Worm (Caenorhabditis elegans) whole organism, early embryonic: ENCODE data around the gene Y53G8AR.9.
"Not testable (repeated sequence)": the region's sequence is repeated elsewhere in the genome, so short reads cannot be mapped to it uniquely, and the experiment has no call there.

Experiments used
- B0310.2 ChIP-seq: sonication (generic microtip); optimal IDR thresholded peaks from 2 replicates; lab custom pipeline; 2016; ENCODE audit warnings: mild to moderate bottlenecking, missing genetic modification characterization, missing compliant biosample characterization
- F13C5.2 ChIP-seq: sonication (generic microtip); optimal IDR thresholded peaks from 2 replicates; lab custom pipeline; 2017; ENCODE audit warnings: mild to moderate bottlenecking, missing genetic modification characterization, inconsistent platforms, missing compliant biosample characterization
- aly-1 ChIP-seq: sonication (generic microtip); optimal IDR thresholded peaks from 2 replicates; lab custom pipeline; 2016; ENCODE audit warnings: missing genetic modification characterization, missing compliant biosample characterization
- ama-1 ChIP-seq: fragments of 150-350 bp; optimal IDR thresholded peaks from 2 replicates; lab custom pipeline; 2014
- ceh-13 ChIP-seq: fragments of 200-800 bp; sonication (Bioruptor generic); optimal IDR thresholded peaks from 2 replicates; lab custom pipeline; 2018; ENCODE audit warnings: mild to moderate bottlenecking, missing genetic modification characterization, missing compliant biosample characterization
- ceh-36 ChIP-seq: sonication (generic microtip); optimal IDR thresholded peaks from 2 replicates; lab custom pipeline; 2016; ENCODE audit warnings: missing genetic modification characterization, inconsistent platforms, missing compliant biosample characterization
- ets-7 ChIP-seq: sonication (generic microtip); optimal IDR thresholded peaks from 2 replicates; lab custom pipeline; 2016; ENCODE audit warnings: missing genotype, missing genetic modification characterization, missing compliant biosample characterization
- flt-1 ChIP-seq: fragments of 200-800 bp; sonication (Bioruptor generic); IDR thresholded peaks from 2 replicates; pipeline ENCODE4 v1.3.6; 2022; ENCODE audit warnings: missing genetic modification characterization, missing compliant biosample characterization
- hmbx-1 ChIP-seq: sonication (generic microtip); optimal IDR thresholded peaks from 2 replicates; lab custom pipeline; 2016; ENCODE audit warnings: mild to moderate bottlenecking, missing genetic modification characterization, missing compliant biosample characterization
- hmg-4 ChIP-seq: fragments of 200-800 bp; sonication (Bioruptor generic); optimal IDR thresholded peaks from 2 replicates; lab custom pipeline; 2018; ENCODE audit warnings: mild to moderate bottlenecking, missing genetic modification characterization, missing compliant biosample characterization
- hnd-1 ChIP-seq: sonication (generic microtip); optimal IDR thresholded peaks from 2 replicates; lab custom pipeline; 2016; ENCODE audit warnings: missing genetic modification characterization, missing compliant biosample characterization
- pes-1 ChIP-seq: fragments of 200-800 bp; sonication (Bioruptor generic); IDR thresholded peaks from 2 replicates; pipeline ENCODE4 v1.3.6; 2022; ENCODE audit warnings: missing genetic modification reagents, missing genetic modification characterization, missing compliant biosample characterization
- scrt-1 ChIP-seq: fragments of 200-800 bp; sonication (Bioruptor generic); IDR thresholded peaks from 2 replicates; pipeline ENCODE4 v1.3.6; 2022; ENCODE audit warnings: missing genetic modification characterization, missing compliant biosample characterization
- sea-1 ChIP-seq: fragments of 200-800 bp; sonication (Bioruptor generic); conservative IDR thresholded peaks from 2 replicates; pipeline ENCODE4 v1.3.6; 2022; ENCODE audit warnings: missing genetic modification characterization, missing compliant biosample characterization
- tbx-11 ChIP-seq: fragments of 200-800 bp; sonication (Bioruptor generic); IDR thresholded peaks from 2 replicates; pipeline ENCODE4 v1.3.6; 2022; ENCODE audit warnings: missing genetic modification characterization, missing compliant biosample characterization
- tbx-37 ChIP-seq: fragments of 200-800 bp; sonication (Bioruptor generic); conservative IDR thresholded peaks from 2 replicates; pipeline ENCODE4 v1.3.6; 2022; ENCODE audit warnings: missing genetic modification reagents, missing genetic modification characterization, missing compliant biosample characterization
- tra-4 ChIP-seq: sonication (generic microtip); optimal IDR thresholded peaks from 2 replicates; lab custom pipeline; 2017; ENCODE audit warnings: missing genetic modification characterization, missing compliant biosample characterization

The Y53G8AR.9 gene

DNA sequence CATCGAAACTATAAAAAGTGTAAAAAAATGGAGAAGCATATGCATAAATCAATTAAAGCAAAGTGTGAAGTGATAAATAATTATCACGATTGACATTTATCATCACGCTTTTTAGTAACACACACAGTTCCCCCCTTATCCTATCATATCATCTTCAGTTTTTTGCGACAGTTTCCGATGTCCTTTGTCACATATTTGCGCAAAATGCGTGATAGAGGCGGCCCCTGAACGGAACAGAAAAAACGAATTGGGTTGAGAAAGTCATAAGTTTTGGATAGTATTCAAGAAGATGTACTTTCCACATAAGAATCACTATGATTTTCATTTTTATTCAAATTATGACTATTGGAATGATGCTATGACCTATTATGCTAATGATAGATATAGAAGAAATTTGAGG is 28.0 kb upstream of the Y53G8AR.9 start:
- TF ChIP-seq hmg-4, result no peak
- TF ChIP-seq ceh-36 (tag; lab: Kevin White, UChicago), result no peak
- no peak for TF ChIP-seq flt-1
- TF ChIP-seq B0310.2, result no peak
- no peak for TF ChIP-seq tbx-37
- TF ChIP-seq F13C5.2, result no peak
- TF ChIP-seq hmbx-1, result no peak
- no peak for TF ChIP-seq ets-7
- TF ChIP-seq sea-1, result no peak
- TF ChIP-seq pes-1 (GFP tag; lab: Robert Waterston, UW), result no peak
- no peak for TF ChIP-seq aly-1 (tag; lab: Kevin White, UChicago)
- TF ChIP-seq hnd-1 (tag; lab: Kevin White, UChicago), result no peak
- no peak for TF ChIP-seq ceh-13 (GFP tag; lab: Kevin White, UChicago)
- TF ChIP-seq tbx-11, result no peak

DNA sequence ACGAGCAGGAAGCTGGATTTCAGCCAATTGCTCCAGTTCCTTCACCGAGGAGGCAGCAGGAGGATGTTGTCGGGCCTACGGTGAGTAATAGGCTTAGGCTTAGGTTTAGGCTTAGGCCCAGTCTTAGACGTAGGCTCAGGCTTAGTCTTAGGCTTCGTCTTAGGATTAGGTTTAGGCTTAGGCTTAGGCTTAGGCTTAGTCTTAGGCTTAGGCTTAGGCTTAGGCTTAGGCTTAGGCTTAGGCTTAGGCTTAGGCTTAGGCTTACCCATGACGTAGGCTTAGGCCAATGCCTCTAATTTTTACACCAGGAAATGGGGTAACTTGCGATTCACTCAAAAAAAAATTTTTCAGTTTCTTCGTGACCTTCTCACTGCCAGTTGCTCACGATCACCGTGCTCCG is 25.6 kb upstream of the Y53G8AR.9 start:
- TF ChIP-seq ceh-36 (tag; lab: Kevin White, UChicago) (peak; percentile 69), B0310.2 (no peak), ceh-13 (GFP tag; lab: Kevin White, UChicago) (no peak), hnd-1 (tag; lab: Kevin White, UChicago) (no peak), tbx-37 (no peak)

DNA sequence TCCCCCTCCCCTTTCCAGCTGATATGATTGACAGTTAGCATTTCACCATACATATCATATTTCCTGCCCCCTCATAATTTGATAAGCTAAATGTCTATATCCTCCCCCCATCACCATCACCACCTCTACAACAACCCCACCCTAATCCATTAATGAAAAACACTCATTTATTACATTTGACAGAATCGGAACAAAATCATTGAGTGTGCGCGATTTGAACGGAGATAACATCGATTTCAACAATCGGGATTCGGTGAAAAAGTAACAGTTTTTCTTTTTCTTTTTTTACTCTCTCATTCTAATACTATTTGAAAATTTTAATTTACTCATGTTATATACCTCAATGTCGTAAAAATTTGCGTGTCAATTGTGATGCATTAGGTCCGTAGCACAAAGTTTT is 24.8 kb upstream of the Y53G8AR.9 start:
- no peak for TF ChIP-seq ama-1
- no peak for TF ChIP-seq hnd-1 (tag; lab: Kevin White, UChicago)
- no peak for TF ChIP-seq pes-1 (GFP tag; lab: Robert Waterston, UW)
- no peak for TF ChIP-seq tbx-11
- TF ChIP-seq ceh-13 (GFP tag; lab: Kevin White, UChicago), result no peak
- TF ChIP-seq flt-1, result no peak
- no peak for TF ChIP-seq ets-7
- TF ChIP-seq sea-1, result no peak
- TF ChIP-seq aly-1 (tag; lab: Kevin White, UChicago), result no peak
- TF ChIP-seq tbx-37, result no peak
- no peak for TF ChIP-seq scrt-1 (GFP tag; lab: Robert Waterston, UW)

DNA sequence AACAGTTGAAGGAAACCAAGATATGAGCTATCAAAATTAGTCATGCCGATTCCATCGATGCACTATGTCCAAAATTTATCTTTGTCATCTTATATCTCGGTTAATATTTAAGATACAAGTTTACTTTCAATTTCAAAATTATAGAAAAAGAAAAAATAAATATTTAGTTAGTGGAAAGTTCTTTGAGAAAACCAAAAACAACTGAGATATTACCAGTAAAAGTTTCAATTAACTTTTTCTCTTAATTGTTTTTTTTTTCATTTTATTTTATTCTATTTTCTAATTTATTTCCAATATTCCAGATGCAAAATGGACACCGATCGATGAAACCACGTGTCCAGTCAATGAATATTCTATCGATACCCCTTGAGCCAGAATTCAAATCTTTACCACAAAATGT is 23.5 kb upstream of the Y53G8AR.9 start, which contains the start of gene gei-1:
TSS of gene gei-1 (plus strand) at position 301 of the 400 bp plus-strand sequence.
- no peak for TF ChIP-seq hmbx-1
- TF ChIP-seq scrt-1 (GFP tag; lab: Robert Waterston, UW), result no peak

DNA sequence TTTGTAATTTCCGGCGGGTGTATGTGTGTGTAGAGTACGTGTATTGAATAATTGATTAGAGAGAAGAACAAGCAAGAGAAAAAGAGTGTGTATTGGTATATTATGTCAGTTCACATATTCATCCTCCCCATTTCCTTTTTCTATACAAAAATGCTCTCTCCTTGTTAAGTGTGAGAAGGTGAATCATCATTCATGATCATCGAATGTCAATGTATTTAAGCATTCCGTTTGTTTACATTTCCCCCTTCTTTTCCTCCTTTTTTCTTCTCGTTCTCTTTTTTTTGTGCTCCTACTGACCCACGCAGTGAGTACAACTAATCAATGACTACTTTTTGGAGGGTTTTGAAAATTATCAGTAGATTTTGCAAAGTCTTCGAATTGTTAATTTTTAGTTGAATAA is 22.4 kb upstream of the Y53G8AR.9 start:
- no peak for TF ChIP-seq F13C5.2
- TF ChIP-seq hnd-1 (tag; lab: Kevin White, UChicago), result no peak
- no peak for TF ChIP-seq hmg-4
- no peak for TF ChIP-seq hmbx-1
- no peak for TF ChIP-seq pes-1 (GFP tag; lab: Robert Waterston, UW)
- no peak for TF ChIP-seq ceh-36 (tag; lab: Kevin White, UChicago)
- TF ChIP-seq tbx-37, result no peak
- TF ChIP-seq tbx-11, result no peak
- TF ChIP-seq scrt-1 (GFP tag; lab: Robert Waterston, UW), result no peak
- no peak for TF ChIP-seq sea-1
- TF ChIP-seq ets-7, result no peak
- TF ChIP-seq flt-1, result no peak
- TF ChIP-seq ceh-13 (GFP tag; lab: Kevin White, UChicago), result no peak
- no peak for TF ChIP-seq B0310.2
- no peak for TF ChIP-seq aly-1 (tag; lab: Kevin White, UChicago)
- no peak for TF ChIP-seq ama-1
- no peak for TF ChIP-seq tra-4 (tag; lab: Kevin White, UChicago)

DNA sequence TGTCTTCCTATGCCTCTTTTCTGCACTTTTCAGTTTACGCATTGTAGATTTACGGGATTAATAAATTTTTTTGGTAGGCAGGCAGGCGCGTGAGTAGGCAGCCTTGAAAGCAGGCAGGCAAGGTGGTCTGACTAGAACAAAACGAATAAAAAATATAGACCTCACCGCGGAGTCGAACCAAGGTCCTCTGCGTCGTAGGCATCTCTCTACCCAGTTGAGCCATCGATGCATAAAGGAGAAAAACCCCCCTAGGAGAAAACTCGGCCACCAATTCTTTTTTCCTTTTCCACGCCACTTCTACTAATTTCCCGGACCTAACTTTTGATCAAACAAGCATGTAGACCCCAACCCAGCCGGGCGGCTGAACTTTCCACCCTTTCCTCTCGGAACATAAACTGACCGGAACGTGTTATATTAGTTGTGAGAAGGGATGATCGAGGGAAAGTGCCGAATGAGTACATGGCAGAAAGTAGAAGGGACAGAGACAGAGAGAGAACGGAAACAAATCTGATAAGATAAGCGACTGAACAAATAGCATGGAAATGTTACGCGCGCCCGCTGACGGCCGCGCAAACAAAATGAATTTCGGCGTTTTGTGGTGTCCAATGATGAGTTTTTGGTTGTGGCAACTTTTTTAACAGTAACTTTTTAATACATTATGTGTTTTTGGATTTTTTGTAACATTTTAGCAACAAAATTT is 18.4 kb upstream of the Y53G8AR.9 start:
- no peak for TF ChIP-seq aly-1 (tag; lab: Kevin White, UChicago)
- no peak for TF ChIP-seq scrt-1 (GFP tag; lab: Robert Waterston, UW)
- no peak for TF ChIP-seq F13C5.2
- TF ChIP-seq ceh-36 (tag; lab: Kevin White, UChicago), result no peak
- TF ChIP-seq ceh-13 (GFP tag; lab: Kevin White, UChicago), result no peak
- no peak for TF ChIP-seq sea-1
- no peak for TF ChIP-seq tbx-37
- no peak for TF ChIP-seq ama-1

DNA sequence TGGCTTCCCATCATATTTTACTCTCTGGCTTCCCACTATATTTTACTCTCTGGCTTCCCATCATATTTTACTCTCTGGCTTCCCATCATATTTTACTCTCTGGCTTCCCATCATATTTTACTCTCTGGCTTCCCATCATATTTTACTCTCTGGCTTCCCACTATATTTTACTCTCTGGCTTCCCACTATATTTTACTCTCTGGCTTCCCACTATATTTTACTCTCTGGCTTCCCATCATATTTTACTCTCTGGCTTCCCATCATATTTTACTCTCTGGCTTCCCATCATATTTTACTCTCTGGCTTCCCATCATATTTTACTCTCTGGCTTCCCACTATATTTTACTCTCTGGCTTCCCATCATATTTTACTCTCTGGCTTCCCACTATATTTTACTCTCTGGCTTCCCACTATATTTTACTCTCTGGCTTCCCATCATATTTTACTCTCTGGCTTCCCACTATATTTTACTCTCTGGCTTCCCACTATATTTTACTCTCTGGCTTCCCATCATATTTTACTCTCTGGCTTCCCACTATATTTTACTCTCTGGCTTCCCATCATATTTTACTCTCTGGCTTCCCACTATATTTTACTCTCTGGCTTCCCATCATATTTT is 14.0 kb upstream of the Y53G8AR.9 start:
- TF ChIP-seq sea-1, result peak; percentile 93
- peak; percentile 71 for TF ChIP-seq scrt-1 (GFP tag; lab: Robert Waterston, UW)
- TF ChIP-seq tbx-11, result peak; percentile 92
- TF ChIP-seq flt-1, result peak; percentile 88
- peak; percentile 89 for TF ChIP-seq pes-1 (GFP tag; lab: Robert Waterston, UW)
- TF ChIP-seq tbx-37, result peak; percentile 96

DNA sequence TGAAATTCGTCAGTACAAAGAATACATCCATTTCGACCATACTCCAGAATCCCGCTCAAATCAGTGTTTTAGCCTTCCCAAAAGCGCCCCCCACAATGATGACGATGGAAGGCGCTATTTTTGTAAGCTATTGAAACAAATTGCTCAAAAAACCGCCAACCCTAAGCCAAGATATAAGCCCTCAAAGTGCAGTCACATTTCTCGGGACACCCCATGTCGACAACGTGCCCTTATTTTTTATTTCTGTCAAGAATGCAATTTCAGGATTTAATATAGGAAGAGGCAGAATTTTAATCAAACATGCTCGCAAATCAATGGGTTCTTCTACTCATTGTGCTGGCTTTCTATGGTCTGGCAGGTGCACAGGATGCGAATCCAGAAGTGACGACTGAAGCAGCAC is 11.7 kb upstream of the Y53G8AR.9 start, which contains the start of gene Y53G8AR.1:
TSS of gene Y53G8AR.1 (plus strand) at position 301 of the 400 bp plus-strand sequence.
- not testable (repeated sequence) for TF ChIP-seq tbx-11; F13C5.2; hnd-1 (tag; lab: Kevin White, UChicago)

DNA sequence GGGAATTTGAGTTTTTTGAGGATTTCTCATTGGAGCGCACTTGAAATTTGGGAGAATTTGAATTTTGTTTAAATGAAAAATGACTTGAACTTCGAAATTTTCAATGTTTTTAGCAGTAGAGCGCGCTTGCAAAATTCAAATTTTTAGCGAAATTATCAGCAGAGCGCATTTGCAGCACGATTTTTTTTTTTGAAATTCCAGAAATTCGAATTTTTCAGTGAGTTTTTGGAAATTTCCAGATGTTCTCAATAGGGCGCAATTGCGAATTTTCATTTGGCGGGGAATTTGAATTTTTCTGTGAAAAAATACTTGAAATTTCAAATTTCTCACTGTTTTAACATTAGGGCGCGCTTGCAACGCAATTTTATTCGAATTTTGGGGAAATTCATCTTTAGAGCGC is 10.7 kb upstream of the Y53G8AR.9 start:
- no peak for TF ChIP-seq ets-7
- no peak for TF ChIP-seq ceh-36 (tag; lab: Kevin White, UChicago)
- TF ChIP-seq hmg-4, result no peak
- TF ChIP-seq hmbx-1, result no peak
- TF ChIP-seq tra-4 (tag; lab: Kevin White, UChicago), result no peak
- no peak for TF ChIP-seq aly-1 (tag; lab: Kevin White, UChicago)
- TF ChIP-seq tbx-37, result no peak
- no peak for TF ChIP-seq hnd-1 (tag; lab: Kevin White, UChicago)
- no peak for TF ChIP-seq ceh-13 (GFP tag; lab: Kevin White, UChicago)
- TF ChIP-seq ama-1, result no peak
- TF ChIP-seq B0310.2, result no peak
- TF ChIP-seq pes-1 (GFP tag; lab: Robert Waterston, UW), result no peak
- TF ChIP-seq scrt-1 (GFP tag; lab: Robert Waterston, UW), result no peak
- TF ChIP-seq flt-1, result no peak
- no peak for TF ChIP-seq tbx-11
- no peak for TF ChIP-seq sea-1
- no peak for TF ChIP-seq F13C5.2
